Worm (Caenorhabditis elegans) whole organism, late embryonic: ENCODE results near the gene toca-2.
A peak's percentile ranks its signal among the peaks of the same experiment; 100 is the strongest.

Experiments
- C08G9.2 ChIP-seq: sonication (generic microtip); optimal IDR thresholded peaks from 2 replicates; lab custom pipeline; 2016; ENCODE audit warnings: mild to moderate bottlenecking, missing genetic modification characterization, moderate library complexity, missing compliant biosample characterization
- C38D4.7 ChIP-seq: fragments of 200-800 bp; sonication (Bioruptor generic); optimal IDR thresholded peaks from 2 replicates; lab custom pipeline; 2018; ENCODE audit warnings: mild to moderate bottlenecking, missing genetic modification characterization, moderate library complexity, missing compliant biosample characterization
- K02D7.2 ChIP-seq: sonication (generic microtip); optimal IDR thresholded peaks from 2 replicates; lab custom pipeline; 2017; ENCODE audit warnings: mild to moderate bottlenecking, missing genetic modification characterization, missing compliant biosample characterization
- K09A11.1 ChIP-seq: sonication (generic microtip); optimal IDR thresholded peaks from 2 replicates; lab custom pipeline; 2017; ENCODE audit warnings: antibody characterized with exemption, mild to moderate bottlenecking, missing genetic modification characterization, missing compliant biosample characterization; ENCODE audit not compliant: insufficient read depth
- Y22D7AL.16 ChIP-seq: sonication (generic microtip); optimal IDR thresholded peaks from 2 replicates; lab custom pipeline; 2016; ENCODE audit warnings: missing genetic modification characterization, missing compliant biosample characterization
- ama-1 ChIP-seq: fragments of 150-350 bp; optimal IDR thresholded peaks from 2 replicates; lab custom pipeline; 2014
- ceh-14 ChIP-seq: sonication (generic microtip); optimal IDR thresholded peaks from 2 replicates; lab custom pipeline; 2016; ENCODE audit warnings: missing genotype, missing genetic modification characterization, missing compliant biosample characterization
- ceh-18 ChIP-seq: sonication (generic microtip); optimal IDR thresholded peaks from 2 replicates; lab custom pipeline; 2016; ENCODE audit warnings: missing genetic modification characterization, missing compliant biosample characterization
- ceh-19 ChIP-seq: fragments of 200-800 bp; sonication (Bioruptor generic); optimal IDR thresholded peaks from 2 replicates; lab custom pipeline; 2018; ENCODE audit warnings: mild to moderate bottlenecking, missing genetic modification characterization, missing compliant biosample characterization
- ceh-30 ChIP-seq: fragments of 150-350 bp; optimal IDR thresholded peaks from 2 replicates; lab custom pipeline; 2014; ENCODE audit warnings: missing biosample characterization, missing genetic modification characterization
- ceh-31 ChIP-seq: sonication (generic microtip); optimal IDR thresholded peaks from 2 replicates; lab custom pipeline; 2016; ENCODE audit warnings: missing genetic modification characterization, missing compliant biosample characterization
- ceh-6 ChIP-seq: fragments of 200-800 bp; sonication (Bioruptor generic); optimal IDR thresholded peaks from 2 replicates; lab custom pipeline; 2018; ENCODE audit warnings: mild to moderate bottlenecking, missing genetic modification characterization, missing compliant biosample characterization
- ceh-9 ChIP-seq: sonication (generic microtip); optimal IDR thresholded peaks from 2 replicates; lab custom pipeline; 2016; ENCODE audit warnings: mild to moderate bottlenecking, missing genetic modification characterization, inconsistent platforms, missing compliant biosample characterization
- che-1 ChIP-seq: sonication (generic microtip); optimal IDR thresholded peaks from 2 replicates; lab custom pipeline; 2016; ENCODE audit warnings: mild to moderate bottlenecking, missing genetic modification characterization, missing compliant biosample characterization
- dve-1 ChIP-seq: sonication (generic microtip); optimal IDR thresholded peaks from 2 replicates; lab custom pipeline; 2017; ENCODE audit warnings: antibody characterized with exemption, mild to moderate bottlenecking, missing genetic modification characterization, missing compliant biosample characterization
- elt-2 ChIP-seq: sonication (generic microtip); optimal IDR thresholded peaks from 2 replicates; lab custom pipeline; 2016; ENCODE audit warnings: missing genetic modification reagents, missing genetic modification characterization, missing compliant biosample characterization
- elt-4 ChIP-seq: sonication (generic microtip); optimal IDR thresholded peaks from 2 replicates; lab custom pipeline; 2016; ENCODE audit warnings: missing genetic modification characterization, missing compliant biosample characterization
- fax-1 ChIP-seq: sonication (generic microtip); optimal IDR thresholded peaks from 2 replicates; lab custom pipeline; 2016; ENCODE audit warnings: missing genotype, missing genetic modification characterization, missing compliant biosample characterization
- fkh-10 ChIP-seq: fragments of 150-350 bp; optimal IDR thresholded peaks from 2 replicates; lab custom pipeline; 2014; ENCODE audit warnings: missing biosample characterization, missing genetic modification reagents, missing genetic modification characterization
- gmeb-2 ChIP-seq: sonication (generic microtip); optimal IDR thresholded peaks from 2 replicates; lab custom pipeline; 2016; ENCODE audit warnings: missing genetic modification characterization, inconsistent platforms, missing compliant biosample characterization
- hlh-13 ChIP-seq: fragments of 200-800 bp; sonication (Bioruptor generic); optimal IDR thresholded peaks from 2 replicates; lab custom pipeline; 2018; ENCODE audit warnings: mild to moderate bottlenecking, missing genetic modification characterization, missing compliant biosample characterization
- hlh-15 ChIP-seq: sonication (generic microtip); optimal IDR thresholded peaks from 2 replicates; lab custom pipeline; 2016; ENCODE audit warnings: missing genetic modification characterization, missing compliant biosample characterization
- hlh-30 ChIP-seq: sonication (generic microtip); optimal IDR thresholded peaks from 2 replicates; lab custom pipeline; 2017; ENCODE audit warnings: antibody characterized with exemption, missing genetic modification characterization, missing compliant biosample characterization; ENCODE audit not compliant: insufficient read depth
- hlh-6 ChIP-seq: sonication (generic microtip); optimal IDR thresholded peaks from 2 replicates; lab custom pipeline; 2016; ENCODE audit warnings: missing genotype, missing genetic modification characterization, missing compliant biosample characterization
- hlh-8 ChIP-seq: sonication (generic microtip); optimal IDR thresholded peaks from 2 replicates; lab custom pipeline; 2016; ENCODE audit warnings: missing genotype, missing genetic modification characterization, missing compliant biosample characterization
- madf-2 ChIP-seq: sonication (generic microtip); optimal IDR thresholded peaks from 2 replicates; lab custom pipeline; 2017; ENCODE audit warnings: missing genetic modification characterization, missing compliant biosample characterization
- nfya-1 ChIP-seq: sonication (generic microtip); optimal IDR thresholded peaks from 2 replicates; lab custom pipeline; 2017; ENCODE audit warnings: missing genetic modification characterization, mild to moderate bottlenecking, missing compliant biosample characterization, antibody characterized with exemption, moderate library complexity
- nhr-232 ChIP-seq: sonication (generic microtip); optimal IDR thresholded peaks from 2 replicates; lab custom pipeline; 2016; ENCODE audit warnings: missing genetic modification characterization, missing compliant biosample characterization
- npax-4 ChIP-seq: sonication (generic microtip); optimal IDR thresholded peaks from 2 replicates; lab custom pipeline; 2016; ENCODE audit warnings: missing genetic modification characterization, missing compliant biosample characterization
- odd-2 ChIP-seq: sonication (generic microtip); optimal IDR thresholded peaks from 2 replicates; lab custom pipeline; 2017; ENCODE audit warnings: antibody characterized with exemption, mild to moderate bottlenecking, missing genetic modification characterization, missing compliant biosample characterization
- pha-2 ChIP-seq: sonication (generic microtip); optimal IDR thresholded peaks from 2 replicates; lab custom pipeline; 2017; ENCODE audit warnings: mild to moderate bottlenecking, missing genetic modification characterization, missing compliant biosample characterization
- pros-1 ChIP-seq: fragments of 150-350 bp; optimal IDR thresholded peaks from 2 replicates; lab custom pipeline; 2014; ENCODE audit warnings: missing biosample characterization, missing genetic modification reagents, missing genetic modification characterization
- rnt-1 ChIP-seq: sonication (generic microtip); optimal IDR thresholded peaks from 2 replicates; lab custom pipeline; 2016; ENCODE audit warnings: missing genetic modification characterization, missing compliant biosample characterization
- tbx-7 ChIP-seq: sonication (generic microtip); optimal IDR thresholded peaks from 2 replicates; lab custom pipeline; 2016; ENCODE audit warnings: missing genotype, missing genetic modification characterization, missing compliant biosample characterization
- unc-42 ChIP-seq: sonication (generic microtip); optimal IDR thresholded peaks from 2 replicates; lab custom pipeline; 2016; ENCODE audit warnings: missing genotype, missing genetic modification characterization, missing compliant biosample characterization
- unc-55 ChIP-seq: sonication (generic microtip); optimal IDR thresholded peaks from 2 replicates; lab custom pipeline; 2017; ENCODE audit warnings: missing biosample characterization, missing genetic modification reagents, missing genetic modification characterization
- unc-86 ChIP-seq: sonication (generic microtip); optimal IDR thresholded peaks from 2 replicates; lab custom pipeline; 2016; ENCODE audit warnings: missing genetic modification characterization, missing compliant biosample characterization
- ztf-16 ChIP-seq: sonication (generic microtip); optimal IDR thresholded peaks from 2 replicates; lab custom pipeline; 2017; ENCODE audit warnings: missing genetic modification characterization, missing compliant biosample characterization

The toca-2 gene

DNA sequence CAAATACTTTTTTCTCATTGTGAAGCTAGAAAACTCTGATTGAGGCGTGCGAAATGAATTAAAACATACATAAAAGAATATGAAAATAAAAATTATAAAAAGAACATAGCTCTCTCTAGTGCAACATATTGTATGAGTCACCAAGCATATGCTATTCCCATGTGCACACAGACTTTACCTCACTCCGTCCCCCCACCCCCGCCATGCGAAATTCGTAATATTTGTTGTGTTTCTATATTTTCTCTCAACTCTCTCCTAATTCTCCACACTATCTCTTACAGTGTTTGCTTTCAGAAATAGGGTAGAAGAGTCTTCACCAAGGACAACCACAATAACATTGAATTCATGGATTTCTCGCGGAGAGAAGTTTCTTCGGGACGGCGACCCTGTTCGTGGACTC lies 23.0 kb upstream of the toca-2 start:
- TF ChIP-seq fkh-10 (GFP tag; lab: Kevin White, UChicago) (no peak), ceh-18 (tag; lab: Kevin White, UChicago) (no peak), K09A11.1 (no peak), unc-42 (tag; lab: Kevin White, UChicago) (no peak), unc-86 (tag; lab: Kevin White, UChicago) (no peak), odd-2 (tag; lab: Kevin White, UChicago) (no peak), ceh-31 (tag; lab: Kevin White, UChicago) (no peak), gmeb-2 (tag; lab: Kevin White, UChicago) (no peak), hlh-13 (no peak), tbx-7 (tag; lab: Kevin White, UChicago) (no peak), ama-1 (no peak), fax-1 (no peak), C08G9.2 (tag; lab: Kevin White, UChicago) (no peak), nhr-232 (tag; lab: Kevin White, UChicago) (no peak)

ce11 chrIII:13733833-13734232 lies 21.9 kb upstream of the toca-2 start:
- TF ChIP-seq elt-4 (tag; lab: Kevin White, UChicago) (no peak), che-1 (no peak), nfya-1 (tag; lab: Kevin White, UChicago) (no peak), hlh-6 (no peak), rnt-1 (tag; lab: Kevin White, UChicago) (no peak), gmeb-2 (tag; lab: Kevin White, UChicago) (no peak), elt-2 (tag; lab: Kevin White, UChicago) (peak; percentile 79), K09A11.1 (no peak)

ce11 chrIII:13735008-13735407 lies 20.7 kb upstream of the toca-2 start, which contains the start of gene W06F12.3:
W06F12.3 (plus strand) TSS chrIII:13735030.
- TF ChIP-seq K09A11.1, result no peak
- TF ChIP-seq rnt-1 (tag; lab: Kevin White, UChicago), result no peak
- no peak for TF ChIP-seq C38D4.7 (GFP tag; lab: Kevin White, UChicago)
- no peak for TF ChIP-seq nhr-232 (tag; lab: Kevin White, UChicago)
- no peak for TF ChIP-seq unc-55 (GFP tag; lab: Kevin White, UChicago)
- no peak for TF ChIP-seq hlh-30
- no peak for TF ChIP-seq madf-2 (tag; lab: Kevin White, UChicago)
- no peak for TF ChIP-seq K02D7.2
- no peak for TF ChIP-seq ztf-16 (tag; lab: Kevin White, UChicago)
- TF ChIP-seq nfya-1 (tag; lab: Kevin White, UChicago), result no peak
- TF ChIP-seq, all 69 proteins: peak for 0

DNA sequence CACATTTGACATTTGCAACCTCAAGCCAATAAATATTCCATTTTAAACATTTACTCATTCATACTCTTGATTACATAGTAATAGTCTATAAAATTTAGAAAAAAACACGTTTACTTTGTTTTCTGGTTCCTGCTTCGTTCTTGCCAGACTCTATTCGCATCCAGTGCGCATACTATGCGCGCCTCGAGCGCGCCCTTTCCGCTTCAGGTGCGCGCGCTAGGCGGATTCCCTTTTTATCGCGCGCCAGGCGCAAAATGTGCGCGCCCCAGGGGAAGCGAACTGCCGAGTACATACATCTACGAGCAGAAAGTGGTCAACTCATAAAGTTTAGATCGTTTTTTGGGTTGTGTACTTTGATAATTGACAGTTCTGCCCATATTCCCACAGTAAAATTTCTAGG lies 14.3 kb upstream of the toca-2 start:
- TF ChIP-seq pha-2 (tag; lab: Kevin White, UChicago) (no peak), ceh-14 (tag; lab: Kevin White, UChicago) (no peak), unc-55 (GFP tag; lab: Kevin White, UChicago) (no peak), ceh-19 (GFP tag; lab: Kevin White, UChicago) (no peak)

DNA sequence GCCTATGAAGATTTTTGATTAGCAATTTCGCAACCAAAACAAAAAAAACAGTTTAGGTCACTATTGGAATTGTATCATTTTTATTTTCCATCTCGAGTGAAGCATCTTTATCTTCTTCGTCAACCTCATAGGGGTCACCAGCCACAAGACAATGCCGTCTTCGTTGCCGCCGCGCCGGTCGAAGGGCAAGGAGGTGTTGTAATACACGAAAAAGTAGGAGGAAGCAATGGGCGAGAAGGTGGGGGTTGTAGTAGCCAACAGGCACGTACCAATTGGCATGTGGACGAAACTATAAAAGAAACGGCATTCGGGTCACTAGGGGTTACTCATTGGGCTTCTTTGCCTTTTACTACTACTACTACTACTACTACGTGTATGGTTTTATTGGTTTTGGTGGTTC lies 13.7 kb upstream of the toca-2 start:
- TF ChIP-seq pros-1 (tag; lab: Kevin White, UChicago) (no peak), rnt-1 (tag; lab: Kevin White, UChicago) (no peak), K09A11.1 (no peak), ceh-9 (tag; lab: Kevin White, UChicago) (no peak), unc-55 (GFP tag; lab: Kevin White, UChicago) (no peak)

ce11 chrIII:13743922-13744321 lies 11.8 kb upstream of the toca-2 start, which contains the start of gene tyr-2:
tyr-2 (plus strand) TSS chrIII:13744222.
- no peak for TF ChIP-seq C38D4.7 (GFP tag; lab: Kevin White, UChicago)
- TF ChIP-seq hlh-8 (tag; lab: Kevin White, UChicago), result no peak
- TF ChIP-seq ceh-31 (tag; lab: Kevin White, UChicago), result no peak
- no peak for TF ChIP-seq ceh-30 (tag; lab: Kevin White, UChicago)
- no peak for TF ChIP-seq odd-2 (tag; lab: Kevin White, UChicago)
- TF ChIP-seq hlh-6, result no peak
- no peak for TF ChIP-seq hlh-13
- no peak for TF ChIP-seq che-1
- TF ChIP-seq ceh-6 (GFP tag; lab: Kevin White, UChicago), result no peak
- no peak for TF ChIP-seq dve-1 (tag; lab: Kevin White, UChicago)
- TF ChIP-seq npax-4 (tag; lab: Kevin White, UChicago), result no peak
- no peak for TF ChIP-seq Y22D7AL.16 (tag; lab: Kevin White, UChicago)
- TF ChIP-seq hlh-15 (tag; lab: Kevin White, UChicago), result no peak
